Fruit fly (Drosophila melanogaster): ENCODE results near the gene CG32536.
A peak's percentile ranks its signal among the peaks of the same experiment; 100 is the strongest.

Gene CG32536

DNA sequence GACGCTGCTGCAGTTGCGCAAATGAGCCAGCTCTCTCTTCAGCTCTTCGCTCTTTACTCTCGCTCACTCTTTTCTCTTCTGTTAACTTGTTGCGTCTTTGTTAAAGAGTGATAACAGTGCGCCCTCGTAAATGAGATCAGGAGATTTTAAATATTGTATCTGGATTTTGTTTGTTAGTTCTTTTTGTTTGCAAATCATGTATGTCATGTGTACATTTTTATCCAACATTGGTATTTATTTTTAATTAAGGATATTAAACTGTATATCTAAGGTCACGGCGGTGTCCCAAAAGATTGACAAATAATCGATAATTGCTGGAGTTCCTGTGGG, 22.1 kb upstream of the CG32536 start (continued):
- no peak for TF ChIP-seq Lhr (GFP tag; optimal IDR thresholded peaks at IDR 0.05)
- TF ChIP-seq sim (GFP tag; IDR thresholded peaks at IDR 0.05), result no peak; the same call in 1 of the 2 replicates
- no peak for TF ChIP-seq CG6175 (GFP tag; IDR thresholded peaks at IDR 0.05)
- no peak for TF ChIP-seq CG13123 (GFP tag; optimal IDR thresholded peaks at IDR 0.05)
- TF ChIP-seq pnt (GFP tag; optimal IDR thresholded peaks at IDR 0.05), result peak; percentile 23
- no peak for TF ChIP-seq Opbp (GFP tag; IDR thresholded peaks at IDR 0.05; ENCODE audit: partially characterized antibody)
- no peak for TF ChIP-seq CG1602 (GFP tag; optimal IDR thresholded peaks at IDR 0.05)
- peak; percentile 32 for TF ChIP-seq HLH54F (GFP tag; optimal IDR thresholded peaks at IDR 0.05)
- TF ChIP-seq YL-1 (GFP tag; optimal IDR thresholded peaks at IDR 0.05), result no peak
- peak; percentile 66; the same call in 2 of the 3 replicates for TF ChIP-seq CG11456 (GFP tag; IDR thresholded peaks at IDR 0.05)
- TF ChIP-seq run (tag; optimal IDR thresholded peaks at IDR 0.05), result no peak
- TF ChIP-seq CG12071 (GFP tag; optimal IDR thresholded peaks at IDR 0.05), result peak; percentile 28
- TF ChIP-seq kah (GFP tag; optimal IDR thresholded peaks at IDR 0.05), result peak; percentile 24
- no peak for TF ChIP-seq CG12104 (GFP tag; optimal IDR thresholded peaks at IDR 0.05)
- TF ChIP-seq ken (GFP tag; IDR thresholded peaks at IDR 0.05), result peak; percentile 53; the same call in 2 of the 3 replicates
- no peak for TF ChIP-seq dan (GFP tag; IDR thresholded peaks at IDR 0.05)
- peak; percentile 53 for TF ChIP-seq Fer3 (tag; optimal IDR thresholded peaks at IDR 0.05)
- TF ChIP-seq CG7745 (tag; optimal IDR thresholded peaks at IDR 0.05), result no peak
- no peak for TF ChIP-seq hbn (GFP tag; IDR thresholded peaks at IDR 0.05; ENCODE audit: partially characterized antibody)
- TF ChIP-seq CG6854 (GFP tag; optimal IDR thresholded peaks at IDR 0.05), result no peak
- TF ChIP-seq zf30C (GFP tag; optimal IDR thresholded peaks at IDR 0.05), result no peak
- TF ChIP-seq slbo (GFP tag; IDR thresholded peaks at IDR 0.05), result peak; percentile 71
- peak; percentile 30 for TF ChIP-seq CoRest (tag; optimal IDR thresholded peaks at IDR 0.05)
- peak; percentile 65 for TF ChIP-seq unpg (GFP tag; optimal IDR thresholded peaks at IDR 0.05)
- TF ChIP-seq H2.0 (GFP tag; IDR thresholded peaks at IDR 0.05), result peak; percentile 65; the same call in 1 of the 2 replicates
- no peak for TF ChIP-seq tna (GFP tag; IDR thresholded peaks at IDR 0.05; ENCODE audit: partially characterized antibody)
- TF ChIP-seq Chrac-16 (GFP tag; optimal IDR thresholded peaks at IDR 0.05), result peak; percentile 32
- TF ChIP-seq CG10267 (tag; optimal IDR thresholded peaks at IDR 0.05), result peak; percentile 29
- TF ChIP-seq CG16813 (GFP tag; IDR thresholded peaks at IDR 0.05; ENCODE audit: partially characterized antibody), result no peak
- TF ChIP-seq Dek (tag; optimal IDR thresholded peaks at IDR 0.05), result peak; percentile 38
- TF ChIP-seq CG32532 (GFP tag; IDR thresholded peaks at IDR 0.05), result peak; percentile 51; the same call in 1 of the 2 replicates
- TF ChIP-seq CG8765 (GFP tag; IDR thresholded peaks at IDR 0.05), result 0 out of 2 replicates have a peak, but pooled peaks have one; percentile 24
- peak; percentile 46; the same call in 1 of the 3 replicates for TF ChIP-seq CG11093 (GFP tag; IDR thresholded peaks at IDR 0.05)
- TF ChIP-seq CG8290 (GFP tag; optimal IDR thresholded peaks at IDR 0.05), result no peak
- TF ChIP-seq CG8290 (tag; optimal IDR thresholded peaks at IDR 0.05), result peak in 1 of 2 experiments; percentile 2
- no peak for TF ChIP-seq hth (optimal IDR thresholded peaks at IDR 0.05)
- no peak for TF ChIP-seq ssp (GFP tag; IDR thresholded peaks at IDR 0.05)
- no peak for TF ChIP-seq Tbp (GFP tag; optimal IDR thresholded peaks at IDR 0.05)
- no peak for TF ChIP-seq HmgZ (tag; optimal IDR thresholded peaks at IDR 0.05)
- peak; percentile 16; the same call in 1 of the 3 replicates for TF ChIP-seq CG7357 (GFP tag; IDR thresholded peaks at IDR 0.05)
- TF ChIP-seq CG14014 (GFP tag; IDR thresholded peaks at IDR 0.05), result peak; percentile 49; the same call in 1 of the 2 replicates
- TF ChIP-seq CG14667 (GFP tag; IDR thresholded peaks at IDR 0.05), result peak; percentile 13; the same call in 1 of the 2 replicates
- no peak for TF ChIP-seq tio (GFP tag; optimal IDR thresholded peaks at IDR 0.05)
- 0 out of 2 replicates have a peak, but pooled peaks have one; percentile 13 for TF ChIP-seq Nf-YA (GFP tag; IDR thresholded peaks at IDR 0.05)
- peak; percentile 18 for TF ChIP-seq shn (GFP tag; optimal IDR thresholded peaks at IDR 0.05)
- peak; percentile 55 for TF ChIP-seq CG10979 (tag; optimal IDR thresholded peaks at IDR 0.05)
- TF ChIP-seq gce (GFP tag; IDR thresholded peaks at IDR 0.05), result peak; percentile 65; the same call in 1 of the 3 replicates
- TF ChIP-seq Rx (GFP tag; IDR thresholded peaks at IDR 0.05), result peak; percentile 41; the same call in 1 of the 2 replicates
- TF ChIP-seq CG18476 (GFP tag; optimal IDR thresholded peaks at IDR 0.05), result peak; percentile 48
- peak; percentile 38 to 53 for TF ChIP-seq Pdp1 (GFP tag; optimal IDR thresholded peaks at IDR 0.05)
- TF ChIP-seq CG6813 (GFP tag; optimal IDR thresholded peaks at IDR 0.05), result no peak
- no peak for TF ChIP-seq CG2889 (GFP tag; IDR thresholded peaks at IDR 0.05)

Measured in whole organism, embryonic.